Worm (Caenorhabditis elegans) whole organism, L4 larva: Measurements from ENCODE around the gene Y75B8A.63.

Experiments used
- F44E2.7 ChIP-seq: fragments of 200-800 bp; sonication (Bioruptor generic); IDR thresholded peaks from 2 replicates; pipeline ENCODE4 v2.1.2; 2022; ENCODE audit warnings: missing genetic modification characterization, missing compliant biosample characterization
- T20F7.1 ChIP-seq: fragments of 200-800 bp; sonication (Bioruptor generic); optimal IDR thresholded peaks from 2 replicates; lab custom pipeline; 2018; ENCODE audit warnings: mild to moderate bottlenecking, missing genetic modification characterization, missing compliant biosample characterization
- Y105C5A.15 ChIP-seq: fragments of 200-800 bp; sonication (Bioruptor generic); IDR thresholded peaks from 2 replicates; pipeline ENCODE4 v1.3.6; 2022; ENCODE audit warnings: missing genetic modification characterization, missing compliant biosample characterization
- Y75B8A.6 ChIP-seq: fragments of 200-800 bp; sonication (Bioruptor generic); IDR thresholded peaks from 2 replicates; pipeline ENCODE4 v1.3.6; 2022; ENCODE audit warnings: missing genetic modification reagents, missing genetic modification characterization, missing compliant biosample characterization
- ZK546.5 ChIP-seq, 2 experiments: sonication (generic microtip); optimal IDR thresholded peaks; 2 replicates each; lab custom pipeline; 2017; ENCODE audit warnings: missing biosample characterization in 2 of 2, missing genetic modification characterization in 2 of 2
- aha-1 ChIP-seq: fragments of 150-350 bp; peaks from one replicate; lab custom pipeline; 2014; ENCODE audit warnings: missing biosample characterization, missing genetic modification characterization
- ama-1 ChIP-seq: fragments of 150-350 bp; optimal IDR thresholded peaks from 2 replicates; lab custom pipeline; 2014; ENCODE audit warnings: inconsistent platforms, mixed read lengths
- arid-1 ChIP-seq: fragments of 200-800 bp; sonication (Bioruptor generic); conservative IDR thresholded peaks from 2 replicates; pipeline ENCODE4 v1.3.6; 2022; ENCODE audit warnings: missing genetic modification reagents, missing genetic modification characterization, missing compliant biosample characterization
- ceh-62 ChIP-seq: sonication (generic microtip); optimal IDR thresholded peaks from 2 replicates; lab custom pipeline; 2017; ENCODE audit warnings: missing biosample characterization, missing genetic modification characterization
- ceh-82 ChIP-seq: sonication (generic microtip); optimal IDR thresholded peaks from 2 replicates; lab custom pipeline; 2017; ENCODE audit warnings: missing biosample characterization, missing genetic modification characterization
- ces-1 ChIP-seq: fragments of 150-350 bp; sonication (generic microtip); optimal IDR thresholded peaks from 4 replicates; lab custom pipeline; 2014; ENCODE audit warnings: missing biosample characterization, missing genetic modification reagents, missing genetic modification characterization
- cey-2 ChIP-seq: sonication (generic microtip); optimal IDR thresholded peaks from 3 replicates; lab custom pipeline; 2017; ENCODE audit warnings: missing genetic modification characterization, mild to moderate bottlenecking, missing compliant biosample characterization, antibody characterized with exemption, borderline replicate concordance; ENCODE audit not compliant: insufficient read depth
- ctbp-1 ChIP-seq: fragments of 200-800 bp; sonication (Bioruptor generic); IDR thresholded peaks from 2 replicates; pipeline ENCODE4 v1.3.6; 2022; ENCODE audit warnings: missing genetic modification reagents, missing genetic modification characterization, missing compliant biosample characterization
- daf-16 ChIP-seq, 3 experiments: sonication (generic microtip); optimal IDR thresholded peaks; 2 replicates each; lab custom pipeline; 2016 to 2017; ENCODE audit warnings: missing genetic modification characterization in 3 of 3, missing genetic modification reagents in 3 of 3, mild to moderate bottlenecking in 2 of 3, missing compliant biosample characterization in 2 of 3, missing biosample characterization in 1 of 3, moderate library complexity in 1 of 3
- dmd-6 ChIP-seq: fragments of 200-800 bp; sonication (Bioruptor generic); IDR thresholded peaks from 2 replicates; pipeline ENCODE4 v1.3.6; 2022; ENCODE audit warnings: missing genetic modification reagents, missing genetic modification characterization, missing compliant biosample characterization
- dpl-1 ChIP-seq: fragments of 150-350 bp; optimal IDR thresholded peaks from 2 replicates; lab custom pipeline; 2014; ENCODE audit warnings: missing biosample characterization, missing genetic modification reagents, missing genetic modification characterization
- duxl-1 ChIP-seq: sonication (generic microtip); optimal IDR thresholded peaks from 2 replicates; lab custom pipeline; 2016; ENCODE audit warnings: mild to moderate bottlenecking, missing genetic modification characterization, moderate library complexity, missing compliant biosample characterization; ENCODE audit not compliant: poor library complexity
- dve-1 ChIP-seq: sonication (generic microtip); optimal IDR thresholded peaks from 2 replicates; lab custom pipeline; 2017; ENCODE audit warnings: antibody characterized with exemption, mild to moderate bottlenecking, missing genetic modification characterization, missing compliant biosample characterization; ENCODE audit not compliant: insufficient read depth
- egl-43 ChIP-seq: fragments of 200-800 bp; sonication (Bioruptor generic); IDR thresholded peaks from 2 replicates; pipeline ENCODE4 v1.3.6; 2022; ENCODE audit warnings: missing genetic modification reagents, missing genetic modification characterization, missing compliant biosample characterization
- hlh-30 ChIP-seq: sonication (generic microtip); optimal IDR thresholded peaks from 2 replicates; lab custom pipeline; 2017; ENCODE audit warnings: antibody characterized with exemption, mild to moderate bottlenecking, missing genetic modification characterization, missing compliant biosample characterization; ENCODE audit not compliant: insufficient read depth
- hmg-1.1 ChIP-seq: fragments of 200-800 bp; sonication (Bioruptor generic); IDR thresholded peaks from 2 replicates; pipeline ENCODE4 v1.3.6; 2022; ENCODE audit warnings: missing genetic modification reagents, missing genetic modification characterization, missing compliant biosample characterization
- lin-29 ChIP-seq: fragments of 200-800 bp; sonication (Bioruptor generic); IDR thresholded peaks from 2 replicates; pipeline ENCODE4 v1.3.6; 2022; ENCODE audit warnings: missing genetic modification reagents, missing genetic modification characterization, missing compliant biosample characterization
- lin-38 ChIP-seq: fragments of 200-800 bp; sonication (Bioruptor generic); IDR thresholded peaks from 2 replicates; pipeline ENCODE4 v1.3.6; 2022; ENCODE audit warnings: missing genetic modification reagents, missing genetic modification characterization, missing compliant biosample characterization
- madf-9 ChIP-seq: fragments of 200-800 bp; sonication (Bioruptor generic); conservative IDR thresholded peaks from 2 replicates; pipeline ENCODE4 v1.3.6; 2022; ENCODE audit warnings: missing genetic modification reagents, missing genetic modification characterization, missing compliant biosample characterization
- mdl-1 ChIP-seq, 2 experiments: fragments of 150-350 bp in 1 of 2; sonication (generic microtip) in 1 of 2; optimal IDR thresholded peaks; 2 replicates each; lab custom pipeline; 2014 to 2017; ENCODE audit warnings: missing biosample characterization in 2 of 2, missing genetic modification characterization in 2 of 2
- mdt-29 ChIP-seq: fragments of 200-800 bp; sonication (Bioruptor generic); IDR thresholded peaks from 2 replicates; pipeline ENCODE4 v1.3.6; 2022; ENCODE audit warnings: missing genetic modification reagents, missing genetic modification characterization, missing compliant biosample characterization
- mes-2 ChIP-seq: sonication (generic microtip); optimal IDR thresholded peaks from 2 replicates; lab custom pipeline; 2016; ENCODE audit warnings: missing genotype, mild to moderate bottlenecking, missing genetic modification characterization, missing compliant biosample characterization; ENCODE audit not compliant: poor library complexity, severe bottlenecking
- mxl-3 ChIP-seq: fragments of 200-800 bp; sonication (Bioruptor generic); optimal IDR thresholded peaks from 2 replicates; lab custom pipeline; 2018; ENCODE audit warnings: mild to moderate bottlenecking, missing genetic modification characterization, missing compliant biosample characterization
- nhr-102 ChIP-seq: sonication (generic microtip); optimal IDR thresholded peaks from 2 replicates; lab custom pipeline; 2016; ENCODE audit warnings: mild to moderate bottlenecking, missing genetic modification characterization, moderate library complexity, missing compliant biosample characterization
- nhr-28 ChIP-seq: fragments of 150-350 bp; optimal IDR thresholded peaks from 2 replicates; lab custom pipeline; 2014; ENCODE audit warnings: missing biosample characterization, missing genetic modification characterization
- nhr-42 ChIP-seq: fragments of 200-800 bp; sonication (Bioruptor generic); IDR thresholded peaks from 2 replicates; pipeline ENCODE4 v1.3.6; 2022; ENCODE audit warnings: missing genetic modification characterization, missing compliant biosample characterization
- php-3 ChIP-seq: fragments of 200-800 bp; sonication (Bioruptor generic); IDR thresholded peaks from 2 replicates; pipeline ENCODE4 v1.3.6; 2022; ENCODE audit warnings: missing genetic modification reagents, missing genetic modification characterization, missing compliant biosample characterization
- pqm-1 ChIP-seq: sonication (generic microtip); optimal IDR thresholded peaks from 2 replicates; lab custom pipeline; 2017; ENCODE audit warnings: missing biosample characterization, missing genetic modification characterization
- rbr-2 ChIP-seq: sonication (generic microtip); optimal IDR thresholded peaks from 2 replicates; lab custom pipeline; 2016; ENCODE audit warnings: missing genotype, missing genetic modification characterization, missing compliant biosample characterization
- snpc-1.2 ChIP-seq: fragments of 200-800 bp; sonication (Bioruptor generic); IDR thresholded peaks from 2 replicates; pipeline ENCODE4 v1.3.6; 2022; ENCODE audit warnings: missing genetic modification reagents, missing genetic modification characterization, missing compliant biosample characterization
- spr-1 ChIP-seq: sonication (generic microtip); optimal IDR thresholded peaks from 2 replicates; lab custom pipeline; 2016; ENCODE audit warnings: mild to moderate bottlenecking, missing genetic modification characterization, missing compliant biosample characterization
- tag-97 ChIP-seq: fragments of 200-800 bp; sonication (Bioruptor generic); IDR thresholded peaks from 2 replicates; pipeline ENCODE4 v1.3.6; 2022; ENCODE audit warnings: missing genetic modification characterization, missing compliant biosample characterization
- unc-130 ChIP-seq: sonication (generic microtip); optimal IDR thresholded peaks from 2 replicates; lab custom pipeline; 2016; ENCODE audit warnings: missing genetic modification reagents, missing genetic modification characterization, missing compliant biosample characterization
- unc-62 ChIP-seq, 3 experiments: fragments of 150-350 bp in 1 of 3; sonication (generic microtip); optimal IDR thresholded peaks in 2 of 3; peaks in 1 of 3; 1 replicate in 1 of 3; 2 replicates in 2 of 3; lab custom pipeline; 2014 to 2017; ENCODE audit warnings: missing biosample characterization in 3 of 3, missing genetic modification characterization in 3 of 3, missing genetic modification reagents in 3 of 3, missing genotype in 1 of 3
- zag-1 ChIP-seq: fragments of 150-350 bp; optimal IDR thresholded peaks from 2 replicates; lab custom pipeline; 2014; ENCODE audit warnings: missing biosample characterization, missing genetic modification characterization
- zfp-3 ChIP-seq: fragments of 200-800 bp; sonication (Bioruptor generic); conservative IDR thresholded peaks from 2 replicates; pipeline ENCODE4 v1.3.6; 2022; ENCODE audit warnings: missing genetic modification reagents, missing genetic modification characterization, missing compliant biosample characterization

Gene Y75B8A.63

DNA sequence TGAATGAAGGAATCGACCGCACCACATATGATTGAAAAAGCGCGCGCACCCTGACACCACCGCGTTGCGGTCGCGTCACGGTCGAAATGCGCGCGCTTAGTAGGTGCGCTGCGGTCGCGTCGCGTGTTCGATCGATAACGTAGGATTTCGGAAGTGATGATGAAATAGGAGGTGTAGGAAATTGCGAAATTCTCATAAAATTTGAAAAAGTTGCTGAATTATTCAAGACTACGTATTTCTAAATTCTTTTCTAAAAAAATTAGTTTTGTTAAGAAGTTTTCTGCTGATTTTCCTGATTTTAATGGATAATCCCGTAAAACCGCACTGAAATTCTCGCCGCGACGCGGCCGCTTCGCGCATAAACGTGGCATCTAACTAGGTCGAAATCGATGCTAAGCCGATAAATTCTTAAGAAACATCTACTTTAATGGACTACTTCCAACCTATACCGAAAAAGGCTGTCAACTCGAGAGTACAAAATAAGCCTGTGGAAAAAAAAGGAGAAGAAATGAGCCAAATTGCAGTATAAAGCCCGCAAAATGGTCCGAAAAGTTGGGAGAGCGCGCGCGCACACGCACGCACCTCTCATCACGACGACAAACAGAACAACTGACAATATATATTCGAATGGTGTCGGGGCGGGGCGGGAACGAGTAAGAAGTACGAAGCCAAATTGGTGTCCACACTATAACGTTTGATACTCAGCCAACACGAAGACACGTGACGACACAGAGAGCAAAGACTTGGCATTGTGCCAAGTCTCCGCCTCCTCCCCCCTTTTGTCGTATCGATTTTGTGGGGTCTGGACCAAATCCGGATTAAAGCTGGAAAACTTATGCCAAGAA lies 40.9 kb downstream of the Y75B8A.63 start, which contains the start of gene his-72 (continued):
- TF ChIP-seq mdt-29 (GFP tag; lab: Robert Waterston, UW) (0 out of 2 replicates have a peak, but pooled peaks have one; percentile 19), ceh-82 (tag; lab: Kevin White, UChicago) (no peak), zag-1 (tag; lab: Kevin White, UChicago) (no peak), Y105C5A.15 (GFP tag; lab: Robert Waterston, UW) (no peak), Y75B8A.6 (GFP tag; lab: Robert Waterston, UW) (0 out of 2 replicates have a peak, but pooled peaks have one; percentile 5), pqm-1 (no peak)

DNA sequence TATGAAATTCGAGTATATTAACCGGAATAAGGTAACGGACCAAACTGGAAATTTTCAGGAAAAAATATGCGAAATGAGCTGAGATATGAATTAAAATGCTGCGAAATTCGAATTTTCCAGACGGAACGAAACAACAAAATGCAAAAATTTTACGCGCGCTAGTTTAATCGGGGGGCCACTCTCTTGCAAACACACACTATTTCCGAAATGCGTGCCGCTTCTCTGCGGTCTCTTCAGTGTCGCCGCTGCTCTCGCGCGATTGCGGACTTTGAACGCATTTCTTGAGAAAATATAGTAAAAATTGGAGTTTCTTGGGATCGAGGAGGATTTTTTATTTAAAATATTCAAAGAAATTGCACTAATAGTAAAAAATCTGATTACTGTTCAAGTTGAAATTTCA lies 41.7 kb downstream of the Y75B8A.63 start:
- TF ChIP-seq T20F7.1 (GFP tag; lab: Kevin White, UChicago) (no peak), ZK546.5 (tag; optimal IDR thresholded peaks at IDR 0.05; lab: Kevin White, UChicago) (no peak), egl-43 (GFP tag; lab: Robert Waterston, UW) (no peak), spr-1 (tag; lab: Kevin White, UChicago) (peak; percentile 6), dpl-1 (GFP tag; lab: Kevin White, UChicago) (peak; percentile 39), aha-1 (tag; lab: Kevin White, UChicago) (peak; percentile 94), unc-62 (GFP tag; optimal IDR thresholded peaks at IDR 0.05 in 1 of 2; lab: Kevin White, UChicago) (peak in 1 of 2 experiments; percentile 56), unc-62 (tag; optimal IDR thresholded peaks at IDR 0.05; lab: Kevin White, UChicago) (no peak), lin-38 (GFP tag; lab: Robert Waterston, UW) (peak; percentile 37; the same call in 1 of the 2 replicates), mes-2 (peak; percentile 67), hmg-1.1 (GFP tag; lab: Robert Waterston, UW) (peak; percentile 62; the same call in 1 of the 2 replicates), arid-1 (GFP tag; lab: Robert Waterston, UW) (peak; percentile 52; the same call in 1 of the 2 replicates), zfp-3 (GFP tag; lab: Robert Waterston, UW) (no peak), mdl-1 (tag; optimal IDR thresholded peaks at IDR 0.05; lab: Kevin White, UChicago) (peak in 1 of 2 experiments; percentile 9), ctbp-1 (GFP tag; lab: Robert Waterston, UW) (no peak), php-3 (GFP tag; lab: Robert Waterston, UW) (0 out of 2 replicates have a peak, but pooled peaks have one; percentile 39), ces-1 (GFP tag; lab: Kevin White, UChicago) (no peak), hlh-30 (peak; percentile 32)
- TF ChIP-seq, all 104 proteins: peak for 11

DNA sequence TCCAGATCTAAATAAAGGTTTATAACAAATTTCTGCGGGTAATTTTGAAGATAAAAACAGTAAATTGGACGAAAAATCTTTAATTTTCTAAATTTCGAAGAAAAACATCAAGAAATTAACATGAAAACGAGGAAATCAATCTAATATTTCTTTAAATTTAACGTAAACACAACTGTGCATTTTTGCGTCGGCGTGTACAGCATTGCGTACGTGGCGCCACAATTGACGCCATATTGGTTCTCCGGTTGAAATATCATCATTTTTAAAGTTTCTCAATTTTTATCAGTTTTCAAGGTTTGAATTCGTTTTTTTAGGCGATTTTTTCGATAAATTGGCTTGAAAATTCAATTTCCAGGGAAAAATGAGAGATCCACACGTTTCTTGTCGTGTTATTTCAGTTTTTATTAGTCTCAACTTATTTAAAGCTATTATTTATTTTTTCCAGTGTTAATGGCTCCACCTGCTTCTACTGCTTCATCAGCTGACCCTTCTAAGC lies 42.3 kb downstream of the Y75B8A.63 start, which contains the start of gene rpt-6:
TSS of gene rpt-6 (plus strand) at position 446 of the 496 bp plus-strand sequence.
- TF ChIP-seq ama-1 (lab: Kevin White, UChicago) = no peak
- TF ChIP-seq daf-16 (GFP tag; optimal IDR thresholded peaks at IDR 0.05; lab: Kevin White, UChicago) = no peak
- peak; percentile 57 for TF ChIP-seq daf-16 (tag; optimal IDR thresholded peaks at IDR 0.05; lab: Kevin White, UChicago)
- TF ChIP-seq lin-38 (GFP tag; lab: Robert Waterston, UW) = peak; percentile 73
- TF ChIP-seq unc-130 (GFP tag; lab: Kevin White, UChicago) = no peak
- TF ChIP-seq F44E2.7 (GFP tag; lab: Robert Waterston, UW) = no peak
- no peak for TF ChIP-seq ceh-62 (tag; lab: Kevin White, UChicago)
- no peak for TF ChIP-seq snpc-1.2
- no peak for TF ChIP-seq php-3 (GFP tag; lab: Robert Waterston, UW)
- TF ChIP-seq mes-2 = peak; percentile 89
- no peak for TF ChIP-seq nhr-102 (tag; lab: Kevin White, UChicago)
- no peak for TF ChIP-seq hmg-1.1 (GFP tag; lab: Robert Waterston, UW)
- peak; percentile 67 for TF ChIP-seq dpl-1 (GFP tag; lab: Kevin White, UChicago)
- no peak for TF ChIP-seq dmd-6 (GFP tag; lab: Robert Waterston, UW)
- TF ChIP-seq mxl-3 (GFP tag; lab: Kevin White, UChicago) = no peak
- peak; percentile 66 for TF ChIP-seq aha-1 (tag; lab: Kevin White, UChicago)
- peak in 1 of 2 experiments; percentile 94 for TF ChIP-seq unc-62 (GFP tag; optimal IDR thresholded peaks at IDR 0.05 in 1 of 2; lab: Kevin White, UChicago)
- TF ChIP-seq unc-62 (tag; optimal IDR thresholded peaks at IDR 0.05; lab: Kevin White, UChicago) = no peak
- peak; percentile 35 for TF ChIP-seq dve-1
- TF ChIP-seq arid-1 (GFP tag; lab: Robert Waterston, UW) = peak; percentile 58; the same call in 1 of the 2 replicates
- TF ChIP-seq rbr-2 (tag; lab: Kevin White, UChicago) = no peak
- TF ChIP-seq tag-97 (GFP tag; lab: Robert Waterston, UW) = no peak
- peak; percentile 11 for TF ChIP-seq hlh-30
- no peak for TF ChIP-seq madf-9 (GFP tag; lab: Robert Waterston, UW)
- no peak for TF ChIP-seq ces-1 (GFP tag; lab: Kevin White, UChicago)
- no peak for TF ChIP-seq nhr-28 (tag; lab: Kevin White, UChicago)
- TF ChIP-seq lin-29 (GFP tag; lab: Robert Waterston, UW) = no peak
- TF ChIP-seq nhr-42 (GFP tag; lab: Robert Waterston, UW) = no peak
- no peak for TF ChIP-seq cey-2 (tag; lab: Kevin White, UChicago)
- peak; percentile 62 for TF ChIP-seq duxl-1
